Worm (Caenorhabditis elegans): ENCODE data around the gene W04D12.1.
A peak's percentile ranks its signal among the peaks of the same experiment; 100 is the strongest.

The W04D12.1 gene

DNA sequence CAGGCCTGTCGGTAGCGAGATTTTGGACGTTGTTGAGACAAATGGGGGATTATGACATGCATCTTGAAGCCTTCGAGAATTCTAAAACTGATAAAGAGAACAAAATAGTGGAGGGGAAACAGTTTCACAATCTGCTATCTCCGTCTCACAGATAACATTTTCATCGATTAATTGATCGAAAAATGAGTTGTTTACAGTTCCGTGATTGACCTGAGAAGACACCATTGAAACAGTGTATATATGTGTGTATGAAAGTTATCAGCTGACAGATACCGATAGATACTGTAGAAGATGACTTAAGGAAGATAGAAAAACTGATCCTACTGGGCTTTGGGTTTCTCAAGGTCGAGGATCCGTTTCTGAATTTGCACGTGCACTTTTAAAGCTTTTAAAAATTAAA lies 2.4 kb downstream of the W04D12.1 start:
- no peak for TF ChIP-seq peb-1 (tag; optimal IDR thresholded peaks at IDR 0.05)
- TF ChIP-seq mbf-1 (tag; optimal IDR thresholded peaks at IDR 0.05): no peak
- TF ChIP-seq elt-1 (tag; optimal IDR thresholded peaks at IDR 0.05): no peak
- no peak for TF ChIP-seq snpc-4 (tag; optimal IDR thresholded peaks at IDR 0.05)
- TF ChIP-seq lin-39 (tag; optimal IDR thresholded peaks at IDR 0.05): no peak
- TF ChIP-seq ztf-4 (tag; optimal IDR thresholded peaks at IDR 0.05): no peak
- TF ChIP-seq nhr-11 (tag; optimal IDR thresholded peaks at IDR 0.05): no peak
- no peak for TF ChIP-seq alr-1 (tag; optimal IDR thresholded peaks at IDR 0.05)
- peak; percentile 41 for TF ChIP-seq fos-1 (tag; optimal IDR thresholded peaks at IDR 0.05)
- TF ChIP-seq mdl-1 (tag; optimal IDR thresholded peaks at IDR 0.05): no peak
- TF ChIP-seq nhr-129 (tag; optimal IDR thresholded peaks at IDR 0.05): peak; percentile 26
- TF ChIP-seq lin-11 (tag; optimal IDR thresholded peaks at IDR 0.05): no peak
- no peak for TF ChIP-seq unc-62 (GFP tag; optimal IDR thresholded peaks at IDR 0.05)
- no peak for TF ChIP-seq ceh-16 (tag; optimal IDR thresholded peaks at IDR 0.05)
- TF ChIP-seq nhr-21 (tag; optimal IDR thresholded peaks at IDR 0.05): no peak
- TF ChIP-seq ztf-11 (tag; optimal IDR thresholded peaks at IDR 0.05): no peak
- TF ChIP-seq ZK546.5 (tag; optimal IDR thresholded peaks at IDR 0.05): no peak
- TF ChIP-seq gmeb-1 (tag; optimal IDR thresholded peaks at IDR 0.05): peak; percentile 46
- peak; percentile 61 for TF ChIP-seq sma-9 (GFP tag; optimal IDR thresholded peaks at IDR 0.05)
- TF ChIP-seq sma-9 (tag; optimal IDR thresholded peaks at IDR 0.05): no peak
- peak; percentile 49 for TF ChIP-seq blmp-1 (tag; optimal IDR thresholded peaks at IDR 0.05; ENCODE audit: insufficient read depth)
- TF ChIP-seq nhr-6 (tag; optimal IDR thresholded peaks at IDR 0.05): no peak
- peak; percentile 3 for TF ChIP-seq skn-1 (tag; optimal IDR thresholded peaks at IDR 0.05)
- TF ChIP-seq egl-27 (tag; optimal IDR thresholded peaks at IDR 0.05): peak; percentile 59
- TF ChIP-seq crh-2 (tag; optimal IDR thresholded peaks at IDR 0.05): peak; percentile 25
- peak in 1 of 2 experiments; percentile 32 for TF ChIP-seq lsy-2 (tag; optimal IDR thresholded peaks at IDR 0.05)
- TF ChIP-seq F13H6.1 (tag; optimal IDR thresholded peaks at IDR 0.05): no peak
- TF ChIP-seq aly-2 (tag; optimal IDR thresholded peaks at IDR 0.05): no peak
- TF ChIP-seq nhr-12 (tag; optimal IDR thresholded peaks at IDR 0.05): no peak
- TF ChIP-seq Y55F3AM.14 (GFP tag; optimal IDR thresholded peaks at IDR 0.05): no peak
- TF ChIP-seq mab-5 (tag; optimal IDR thresholded peaks at IDR 0.05): no peak
- TF ChIP-seq sma-3 (GFP tag; optimal IDR thresholded peaks at IDR 0.05): no peak
- TF ChIP-seq nhr-25 (tag; optimal IDR thresholded peaks at IDR 0.05): no peak
- TF ChIP-seq ztf-1 (GFP tag; conservative IDR thresholded peaks at IDR 0.05): no peak
- TF ChIP-seq dmd-4 (tag; optimal IDR thresholded peaks at IDR 0.05): no peak
- no peak for TF ChIP-seq ceh-82 (tag; optimal IDR thresholded peaks at IDR 0.05)
- TF ChIP-seq elt-3 (tag; optimal IDR thresholded peaks at IDR 0.05): no peak

- TF ChIP-seq lin-13 (GFP tag; optimal IDR thresholded peaks at IDR 0.05): no peak
- no peak for TF ChIP-seq ceh-16 (tag; optimal IDR thresholded peaks at IDR 0.05)
- TF ChIP-seq lin-39 (tag; optimal IDR thresholded peaks at IDR 0.05): no peak
- TF ChIP-seq sma-9 (GFP tag; optimal IDR thresholded peaks at IDR 0.05): peak; percentile 6
- no peak for TF ChIP-seq sma-9 (tag; optimal IDR thresholded peaks at IDR 0.05)
- no peak for TF ChIP-seq nhr-129 (tag; optimal IDR thresholded peaks at IDR 0.05)
- no peak for TF ChIP-seq mbf-1 (tag; optimal IDR thresholded peaks at IDR 0.05)
- no peak for TF ChIP-seq Y55F3AM.14 (GFP tag; optimal IDR thresholded peaks at IDR 0.05)
- no peak for TF ChIP-seq skn-1 (tag; optimal IDR thresholded peaks at IDR 0.05)
- peak; percentile 16 for TF ChIP-seq C34F6.9 (tag; optimal IDR thresholded peaks at IDR 0.05)
- no peak for TF ChIP-seq peb-1 (tag; optimal IDR thresholded peaks at IDR 0.05)
- no peak for TF ChIP-seq nhr-12 (tag; optimal IDR thresholded peaks at IDR 0.05)
Observed at ce11 chrIII:5839598-5839997, 2.9 kb downstream of the W04D12.1 start.

DNA sequence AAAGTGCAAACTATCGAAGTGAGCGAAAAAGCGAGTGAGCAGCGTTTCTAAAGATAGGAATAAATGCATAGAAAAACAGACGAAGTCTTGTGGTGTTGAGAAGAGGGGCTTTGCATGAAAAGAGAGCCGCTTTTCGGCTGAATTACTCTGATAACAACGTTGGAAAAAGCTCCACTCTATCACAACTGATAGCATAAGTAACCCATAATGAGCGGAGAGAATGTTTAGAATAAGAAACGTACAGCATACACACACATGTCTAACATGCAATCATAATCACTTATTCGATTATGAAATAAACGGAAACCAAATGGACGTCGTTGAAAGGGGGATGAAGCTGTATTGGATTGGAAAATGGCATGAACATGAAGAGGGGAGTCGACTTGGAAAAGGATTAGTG lies 3.6 kb downstream of the W04D12.1 start:
- TF ChIP-seq elt-3 (tag; optimal IDR thresholded peaks at IDR 0.05) (no peak), zag-1 (tag; optimal IDR thresholded peaks at IDR 0.05) (no peak), ama-1 (optimal IDR thresholded peaks at IDR 0.05) (no peak), fos-1 (tag; optimal IDR thresholded peaks at IDR 0.05) (peak; percentile 40), sma-9 (GFP tag; optimal IDR thresholded peaks at IDR 0.05) (peak; percentile 5), sma-9 (tag; optimal IDR thresholded peaks at IDR 0.05) (no peak)
